Fruit fly (Drosophila melanogaster): ENCODE measurements around the gene Ilp8.

The Ilp8 gene

DNA sequence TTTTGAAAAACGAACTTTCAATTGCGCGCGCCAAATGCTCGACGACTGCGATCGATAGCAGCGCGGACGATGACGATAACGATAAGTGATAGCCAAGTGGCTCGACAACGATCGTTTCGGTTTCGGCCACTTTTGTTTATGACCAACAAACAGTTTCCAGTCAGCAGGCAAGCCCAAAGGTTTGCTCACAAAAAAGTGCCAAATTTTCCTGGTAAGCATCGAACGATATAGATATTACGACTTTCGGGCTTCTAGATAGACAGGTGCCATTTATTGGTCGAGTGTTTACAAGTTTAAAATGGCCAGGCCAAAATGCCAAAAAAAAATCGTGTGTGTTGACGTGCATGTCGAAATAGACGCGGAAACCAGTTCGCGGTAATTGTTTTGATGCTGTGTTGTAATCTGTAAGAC, 23.6 kb upstream of the Ilp8 start, which contains the start of gene CG7724 (continued):
- TF ChIP-seq Sin3A (optimal IDR thresholded peaks at IDR 0.05) (no peak), CG4820 (GFP tag; optimal IDR thresholded peaks at IDR 0.05) (no peak), CG31224 (GFP tag; IDR thresholded peaks at IDR 0.05) (no peak), CG18011 (GFP tag; optimal IDR thresholded peaks at IDR 0.05) (peak; percentile 5), tna (GFP tag; IDR thresholded peaks at IDR 0.05; ENCODE audit: partially characterized antibody) (peak; percentile 94), z (GFP tag; IDR thresholded peaks at IDR 0.05) (no peak), NC2β (GFP tag; optimal IDR thresholded peaks at IDR 0.05) (no peak), mld (GFP tag; IDR thresholded peaks at IDR 0.05; ENCODE audit: partially characterized antibody) (peak; percentile 85), CG3407 (GFP tag; optimal IDR thresholded peaks at IDR 0.05) (no peak), Dad (GFP tag; optimal IDR thresholded peaks at IDR 0.05) (no peak), Med (GFP tag) (peak; percentile 75), CG10565 (GFP tag; optimal IDR thresholded peaks at IDR 0.05) (no peak), so (GFP tag; IDR thresholded peaks at IDR 0.05) (no peak), Atf3 (GFP tag; optimal IDR thresholded peaks at IDR 0.05) (no peak), CG1832 (GFP tag; optimal IDR thresholded peaks at IDR 0.05) (no peak), chn (GFP tag; optimal IDR thresholded peaks at IDR 0.05) (no peak), CG18764 (GFP tag; optimal IDR thresholded peaks at IDR 0.05) (no peak), CHES-1-like (GFP tag; optimal IDR thresholded peaks at IDR 0.05) (no peak), CG9727 (GFP tag; optimal IDR thresholded peaks at IDR 0.05) (no peak), gro (GFP tag; optimal IDR thresholded peaks at IDR 0.05) (no peak), slbo (GFP tag; IDR thresholded peaks at IDR 0.05) (no peak), CG7271 (tag; optimal IDR thresholded peaks at IDR 0.05) (no peak), CG15011 (GFP tag; optimal IDR thresholded peaks at IDR 0.05) (no peak), CG17328 (GFP tag; IDR thresholded peaks at IDR 0.05) (no peak), fru (optimal IDR thresholded peaks at IDR 0.05) (no peak), Lhr (GFP tag; optimal IDR thresholded peaks at IDR 0.05) (no peak), run (tag; optimal IDR thresholded peaks at IDR 0.05) (no peak), Blimp-1 (GFP tag; optimal IDR thresholded peaks at IDR 0.05) (no peak), kni (GFP tag; optimal IDR thresholded peaks at IDR 0.05) (no peak), B-H1 (GFP tag; IDR thresholded peaks at IDR 0.05) (no peak; the same call in 2 of the 3 replicates), CG10431 (GFP tag; optimal IDR thresholded peaks at IDR 0.05) (no peak), tin (GFP tag; optimal IDR thresholded peaks at IDR 0.05) (no peak), ERR (GFP tag; optimal IDR thresholded peaks at IDR 0.05) (no peak), CG13894 (tag; optimal IDR thresholded peaks at IDR 0.05) (peak; percentile 55), CG4360 (GFP tag; IDR thresholded peaks at IDR 0.05) (no peak), CG9876 (GFP tag; optimal IDR thresholded peaks at IDR 0.05) (no peak), CG11247 (GFP tag; IDR thresholded peaks at IDR 0.05) (no peak), corto (GFP tag; optimal IDR thresholded peaks at IDR 0.05) (no peak), CG2116 (GFP tag; optimal IDR thresholded peaks at IDR 0.05) (peak; percentile 57), Sox102F (GFP tag; optimal IDR thresholded peaks at IDR 0.05) (no peak), nerfin-1 (tag; optimal IDR thresholded peaks at IDR 0.05) (no peak), CG10654 (GFP tag; optimal IDR thresholded peaks at IDR 0.05) (no peak), CG18619 (GFP tag; optimal IDR thresholded peaks at IDR 0.05) (no peak), CG15514 (GFP tag; optimal IDR thresholded peaks at IDR 0.05) (peak; percentile 42), pho (GFP tag; optimal IDR thresholded peaks at IDR 0.05) (no peak), CG13123 (GFP tag; optimal IDR thresholded peaks at IDR 0.05) (no peak), CG2202 (tag; optimal IDR thresholded peaks at IDR 0.05) (no peak), CG5953 (GFP tag; IDR thresholded peaks at IDR 0.05) (no peak), fu2 (GFP tag; optimal IDR thresholded peaks at IDR 0.05) (no peak), sqz (GFP tag; optimal IDR thresholded peaks at IDR 0.05) (no peak), unc-4 (GFP tag; IDR thresholded peaks at IDR 0.05; ENCODE audit: partially characterized antibody) (peak; percentile 63), Fer1 (GFP tag; optimal IDR thresholded peaks at IDR 0.05) (peak; percentile 22), peb (GFP tag; IDR thresholded peaks at IDR 0.05) (no peak)
